Worm (Caenorhabditis elegans): ENCODE results near the gene Y37H2A.18.

Y37H2A.18 gene

ce11 chrV:18134378-18134777 is 1.3 kb upstream of the Y37H2A.18 start, which contains the start of gene Y37H2A.7:
Y37H2A.7 (minus strand) TSS chrV:18134478.
- TF ChIP-seq lsl-1 (GFP tag; optimal IDR thresholded peaks at IDR 0.05) (peak; percentile 83), xnd-1 (tag; optimal IDR thresholded peaks at IDR 0.05) (no peak), nfyb-1 (GFP tag; IDR thresholded peaks at IDR 0.05) (no peak), Y79H2A.3 (GFP tag; conservative IDR thresholded peaks at IDR 0.05) (no peak), nhr-120 (GFP tag; IDR thresholded peaks at IDR 0.05) (no peak), F33H1.4 (GFP tag; IDR thresholded peaks at IDR 0.05) (0 out of 2 replicates have a peak, but pooled peaks have one; percentile 13), D2030.7 (GFP tag; IDR thresholded peaks at IDR 0.05) (peak; percentile 36; the same call in 1 of the 2 replicates), die-1 (tag; optimal IDR thresholded peaks at IDR 0.05) (no peak), fkh-3 (tag; optimal IDR thresholded peaks at IDR 0.05) (no peak), madf-6 (GFP tag; IDR thresholded peaks at IDR 0.05) (peak; percentile 45; the same call in 1 of the 2 replicates), attf-6 (GFP tag; IDR thresholded peaks at IDR 0.05) (no peak), sea-2 (GFP tag; IDR thresholded peaks at IDR 0.05) (no peak), C17E4.6 (GFP tag; IDR thresholded peaks at IDR 0.05) (no peak), gei-17 (GFP tag; optimal IDR thresholded peaks at IDR 0.05) (no peak), lin-35 (GFP tag; optimal IDR thresholded peaks at IDR 0.05) (no peak)

DNA sequence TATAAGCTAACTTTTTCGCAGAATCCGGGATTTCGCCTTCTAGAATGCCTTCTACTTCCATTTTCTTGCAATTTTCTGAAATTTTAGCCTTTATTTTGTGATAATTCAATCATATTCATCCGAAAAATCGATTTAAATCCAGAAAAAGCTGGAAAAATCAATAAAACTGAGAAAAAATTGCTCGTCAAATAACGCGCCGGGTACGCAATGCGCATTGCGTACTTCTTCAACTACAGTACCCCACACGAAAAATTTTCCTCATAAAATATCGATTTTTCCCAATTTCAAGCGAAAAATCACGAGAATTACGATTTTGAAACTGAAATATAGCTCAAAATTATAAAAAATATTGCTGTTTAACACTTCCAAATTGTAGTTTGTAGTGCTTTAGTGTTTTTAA is 2.0 kb downstream of the Y37H2A.18 start, which contains the start of gene Y37H2A.12:
Y37H2A.12 (minus strand) TSS at position 81 of the 400 bp plus-strand sequence.
- no peak for TF ChIP-seq aptf-3 (GFP tag; IDR thresholded peaks at IDR 0.05)
- TF ChIP-seq ztf-22 (GFP tag; optimal IDR thresholded peaks at IDR 0.05): no peak
- no peak for TF ChIP-seq egl-18 (GFP tag; IDR thresholded peaks at IDR 0.05)
- no peak for TF ChIP-seq F52B5.7 (tag; optimal IDR thresholded peaks at IDR 0.05)
- TF ChIP-seq attf-3 (GFP tag; conservative IDR thresholded peaks at IDR 0.05): no peak
- peak; percentile 2 for TF ChIP-seq xnd-1 (tag; optimal IDR thresholded peaks at IDR 0.05)
- no peak for TF ChIP-seq bed-2 (GFP tag; IDR thresholded peaks at IDR 0.05)
- TF ChIP-seq attf-5 (GFP tag; optimal IDR thresholded peaks at IDR 0.05): no peak
- no peak for TF ChIP-seq pbrm-1 (GFP tag; IDR thresholded peaks at IDR 0.05)
- no peak for TF ChIP-seq ztf-18 (tag; optimal IDR thresholded peaks at IDR 0.05)
- peak; percentile 48; the same call in 1 of the 2 replicates for TF ChIP-seq D2030.7 (GFP tag; IDR thresholded peaks at IDR 0.05)
- TF ChIP-seq him-1 (tag; optimal IDR thresholded peaks at IDR 0.05): peak; percentile 83
- TF ChIP-seq madf-6 (GFP tag; IDR thresholded peaks at IDR 0.05): peak; percentile 61
- TF ChIP-seq lsl-1 (GFP tag; optimal IDR thresholded peaks at IDR 0.05): peak; percentile 90
- no peak for TF ChIP-seq C17E4.6 (GFP tag; IDR thresholded peaks at IDR 0.05)
- no peak for TF ChIP-seq pha-4 (tag; optimal IDR thresholded peaks at IDR 0.05)
- no peak for TF ChIP-seq K12H6.12 (tag; optimal IDR thresholded peaks at IDR 0.05)
- TF ChIP-seq ekl-4 (GFP tag; IDR thresholded peaks at IDR 0.05): no peak
- peak; percentile 34; the same call in 1 of the 2 replicates for TF ChIP-seq F33H1.4 (GFP tag; IDR thresholded peaks at IDR 0.05)

DNA sequence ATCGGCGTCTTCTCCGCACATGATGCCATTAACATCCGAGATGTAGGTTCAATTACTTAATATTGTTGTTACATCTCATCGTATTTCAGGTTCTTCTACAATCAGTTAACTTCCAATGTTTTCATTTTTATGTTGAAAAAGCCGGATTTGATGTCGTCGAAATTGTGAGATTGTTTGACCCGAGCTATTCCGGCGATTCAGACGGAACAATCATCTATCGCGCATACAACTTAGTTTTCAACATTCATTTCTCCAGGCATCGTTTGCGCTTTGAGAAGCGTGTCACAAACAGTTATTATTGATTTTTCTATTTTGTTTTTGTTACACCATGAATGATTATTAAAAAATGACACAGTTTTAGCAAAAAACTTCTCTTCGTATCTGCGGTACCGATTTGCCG is 4.5 kb downstream of the Y37H2A.18 start:
- TF ChIP-seq F57C9.4 (tag; optimal IDR thresholded peaks at IDR 0.05) (no peak), ZK185.1 (tag; optimal IDR thresholded peaks at IDR 0.05; ENCODE audit: poor library complexity, severe bottlenecking) (no peak), die-1 (tag; optimal IDR thresholded peaks at IDR 0.05) (no peak), him-1 (tag; optimal IDR thresholded peaks at IDR 0.05) (no peak), hmg-20 (GFP tag; IDR thresholded peaks at IDR 0.05) (no peak), unc-130 (GFP tag; optimal IDR thresholded peaks at IDR 0.05) (no peak), zfh-2 (GFP tag; conservative IDR thresholded peaks at IDR 0.05) (no peak), tlf-1 (GFP tag; optimal IDR thresholded peaks at IDR 0.05) (no peak), cebp-1 (GFP tag; IDR thresholded peaks at IDR 0.05) (no peak), cebp-1 (tag; optimal IDR thresholded peaks at IDR 0.05) (no peak), egl-18 (GFP tag; IDR thresholded peaks at IDR 0.05) (no peak), T26A5.8 (tag; optimal IDR thresholded peaks at IDR 0.05) (no peak), ceh-91 (GFP tag; IDR thresholded peaks at IDR 0.05) (no peak), chd-7 (tag; optimal IDR thresholded peaks at IDR 0.05) (no peak), mxl-1 (tag; optimal IDR thresholded peaks at IDR 0.05) (no peak), F23B12.7 (tag; optimal IDR thresholded peaks at IDR 0.05; ENCODE audit: insufficient read depth) (no peak), nfyb-1 (GFP tag; IDR thresholded peaks at IDR 0.05) (no peak), dox-1 (GFP tag; IDR thresholded peaks at IDR 0.05) (no peak), ceh-79 (tag; optimal IDR thresholded peaks at IDR 0.05) (no peak), snpc-3.4 (tag; optimal IDR thresholded peaks at IDR 0.05) (no peak)

All from whole organism, young adult.